Worm (Caenorhabditis elegans) whole organism, early embryonic: ENCODE results near the gene C03B1.4.

Experiments used
- aly-1 ChIP-seq: sonication (generic microtip); optimal IDR thresholded peaks from 2 replicates; lab custom pipeline; 2016; ENCODE audit warnings: missing genetic modification characterization, missing compliant biosample characterization
- ama-1 ChIP-seq: fragments of 150-350 bp; optimal IDR thresholded peaks from 2 replicates; lab custom pipeline; 2014
- pes-1 ChIP-seq: fragments of 200-800 bp; sonication (Bioruptor generic); IDR thresholded peaks from 2 replicates; pipeline ENCODE4 v1.3.6; 2022; ENCODE audit warnings: missing genetic modification reagents, missing genetic modification characterization, missing compliant biosample characterization

ce11 chrX:6321380-6321779, 42.9 kb upstream of the C03B1.4 start:
- TF ChIP-seq aly-1 (tag; lab: Kevin White, UChicago) (no peak), pes-1 (GFP tag; lab: Robert Waterston, UW) (no peak), ama-1 (no peak)
